Worm (Caenorhabditis elegans): ENCODE data around the gene best-3.

Gene best-3

DNA sequence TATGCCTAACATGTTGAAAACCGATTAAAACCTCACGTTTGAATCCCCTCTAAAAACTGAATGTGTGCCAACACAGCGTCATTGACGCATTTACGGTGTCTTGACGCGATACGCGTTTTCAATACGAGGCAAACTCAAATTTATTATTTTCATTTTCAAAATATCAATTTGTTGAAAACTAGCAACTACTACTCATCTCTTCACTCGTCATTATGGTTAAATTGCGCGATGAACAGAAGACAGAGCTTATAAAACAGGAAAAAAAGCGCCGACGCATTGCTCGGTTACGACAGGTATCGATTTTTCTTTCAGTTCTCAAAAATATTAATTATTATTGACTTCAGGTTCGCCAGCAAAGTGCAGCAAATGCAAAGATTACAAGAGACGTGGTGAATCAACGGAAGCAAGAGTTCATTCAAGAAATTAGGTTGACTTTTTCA, 11.8 kb downstream of the best-3 start, which contains the start of gene enee-1 (continued):
- TF ChIP-seq hlh-17 (GFP tag; optimal IDR thresholded peaks at IDR 0.05; ENCODE audit: borderline replicate concordance) (no peak), pax-3 (tag; optimal IDR thresholded peaks at IDR 0.05) (peak; percentile 66), ceh-82 (tag; optimal IDR thresholded peaks at IDR 0.05) (peak; percentile 89 to 93 (median 92)), sptf-1 (tag; optimal IDR thresholded peaks at IDR 0.05) (no peak), C16A3.4 (tag; optimal IDR thresholded peaks at IDR 0.05) (peak; percentile 91), F16B12.6 (tag; optimal IDR thresholded peaks at IDR 0.05) (peak; percentile 68), sox-4 (tag; optimal IDR thresholded peaks at IDR 0.05) (peak; percentile 43), dpl-1 (GFP tag; optimal IDR thresholded peaks at IDR 0.05) (peak; percentile 95 to 99 (median 98)), tlp-1 (tag; optimal IDR thresholded peaks at IDR 0.05) (no peak), efl-3 (GFP tag; optimal IDR thresholded peaks at IDR 0.05) (no peak), vab-15 (tag; optimal IDR thresholded peaks at IDR 0.05) (no peak), isw-1 (GFP tag; IDR thresholded peaks at IDR 0.05) (peak; percentile 86), Y116A8C.19 (tag; optimal IDR thresholded peaks at IDR 0.05; ENCODE audit: borderline replicate concordance) (no peak), aha-1 (tag; optimal IDR thresholded peaks at IDR 0.05) (peak; percentile 61), ztf-4 (tag; optimal IDR thresholded peaks at IDR 0.05) (peak; percentile 89), unc-62 (GFP tag; optimal IDR thresholded peaks at IDR 0.05) (no peak), egl-27 (tag; optimal IDR thresholded peaks at IDR 0.05) (no peak), lir-3 (tag; optimal IDR thresholded peaks at IDR 0.05; ENCODE audit: poor library complexity) (peak; percentile 38), aly-2 (tag; optimal IDR thresholded peaks at IDR 0.05) (peak; percentile 80), grh-1 (GFP tag; IDR thresholded peaks at IDR 0.05) (peak; percentile 72), nhr-12 (tag; optimal IDR thresholded peaks at IDR 0.05) (no peak), zag-1 (tag; optimal IDR thresholded peaks at IDR 0.05) (peak; percentile 72), nhr-19 (GFP tag; conservative IDR thresholded peaks at IDR 0.05) (peak; percentile 84), nhr-20 (tag; optimal IDR thresholded peaks at IDR 0.05) (peak; percentile 81), lin-15B (tag; optimal IDR thresholded peaks at IDR 0.05) (peak; percentile 83), lsy-2 (tag; optimal IDR thresholded peaks at IDR 0.05) (peak; percentile 89 to 95), dsc-1 (tag; optimal IDR thresholded peaks at IDR 0.05) (peak; percentile 88), nhr-237 (tag; optimal IDR thresholded peaks at IDR 0.05) (peak; percentile 22), mab-9 (GFP tag; IDR thresholded peaks at IDR 0.05) (peak; percentile 56), nhr-76 (tag; optimal IDR thresholded peaks at IDR 0.05) (peak; percentile 40), ceh-8 (GFP tag; optimal IDR thresholded peaks at IDR 0.05) (no peak), jun-1 (tag; optimal IDR thresholded peaks at IDR 0.05) (peak; percentile 86), ces-1 (GFP tag; optimal IDR thresholded peaks at IDR 0.05) (no peak), fkh-10 (GFP tag; optimal IDR thresholded peaks at IDR 0.05) (peak; percentile 78), nhr-90 (tag; optimal IDR thresholded peaks at IDR 0.05; ENCODE audit: poor library complexity) (peak; percentile 72), C04F5.9 (tag; optimal IDR thresholded peaks at IDR 0.05) (peak; percentile 72), C34B4.2 (tag; optimal IDR thresholded peaks at IDR 0.05) (peak; percentile 26), snu-23 (GFP tag; optimal IDR thresholded peaks at IDR 0.05) (peak; percentile 91), nhr-77 (tag; optimal IDR thresholded peaks at IDR 0.05) (peak; percentile 80), rnt-1 (tag; optimal IDR thresholded peaks at IDR 0.05) (peak; percentile 90), mep-1 (tag; optimal IDR thresholded peaks at IDR 0.05) (peak; percentile 90), nhr-71 (tag; optimal IDR thresholded peaks at IDR 0.05) (peak; percentile 93)

ce11 chrII:28283-28682, 15.5 kb downstream of the best-3 start, which contains the start of gene F23F1.4:
TSS of gene F23F1.4 (minus strand) at chrII:28423.
- TF ChIP-seq ceh-63 (GFP tag; optimal IDR thresholded peaks at IDR 0.05), result no peak
- TF ChIP-seq irx-1 (tag; optimal IDR thresholded peaks at IDR 0.05), result peak; percentile 13
- TF ChIP-seq snu-23 (GFP tag; optimal IDR thresholded peaks at IDR 0.05), result peak; percentile 34
- peak; percentile 25 for TF ChIP-seq lin-14 (GFP tag; optimal IDR thresholded peaks at IDR 0.05)
- TF ChIP-seq ztf-4 (tag; optimal IDR thresholded peaks at IDR 0.05), result no peak
- peak; percentile 49 for TF ChIP-seq blmp-1 (tag; optimal IDR thresholded peaks at IDR 0.05)
- TF ChIP-seq efl-1 (optimal IDR thresholded peaks at IDR 0.05), result no peak
- peak in 1 of 2 experiments; percentile 69 for TF ChIP-seq efl-1 (GFP tag; optimal IDR thresholded peaks at IDR 0.05 in 1 of 2)
- TF ChIP-seq rnt-1 (tag; optimal IDR thresholded peaks at IDR 0.05), result no peak
- peak; percentile 82 for TF ChIP-seq nhr-85 (tag)

All from whole organism, L1 larva.